Worm (Caenorhabditis elegans): ENCODE results near the gene T19D12.2.

DNA sequence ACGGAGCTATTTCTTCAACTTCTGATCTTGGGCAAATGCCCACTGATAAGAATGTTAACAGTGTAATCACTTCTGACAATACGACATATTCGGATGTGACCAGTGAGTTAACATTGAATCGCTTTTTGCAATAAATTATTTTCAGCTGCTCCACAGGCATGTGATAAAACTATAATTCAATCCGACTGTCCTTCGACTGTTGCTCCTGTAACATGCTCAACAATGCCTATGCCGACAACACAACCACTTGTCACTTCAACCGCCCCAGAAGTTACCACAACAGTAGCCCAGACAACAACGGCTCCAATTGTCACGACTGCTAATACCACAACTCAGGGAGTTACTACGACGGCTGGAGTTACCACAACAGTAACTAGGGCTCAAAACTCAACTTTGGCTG, 6.4 kb downstream of the T19D12.2 start:
- no peak for TF ChIP-seq zfp-3 (GFP tag; conservative IDR thresholded peaks at IDR 0.05)
- no peak for TF ChIP-seq ZK546.5 (tag; optimal IDR thresholded peaks at IDR 0.05)
- no peak for TF ChIP-seq nhr-25 (tag; optimal IDR thresholded peaks at IDR 0.05; ENCODE audit: borderline replicate concordance, insufficient read depth)
- no peak for TF ChIP-seq lin-13 (GFP tag; optimal IDR thresholded peaks at IDR 0.05)
- TF ChIP-seq nhr-11 (tag; optimal IDR thresholded peaks at IDR 0.05), result no peak
- no peak for TF ChIP-seq attf-4 (tag; optimal IDR thresholded peaks at IDR 0.05)
- TF ChIP-seq daf-12 (tag; optimal IDR thresholded peaks at IDR 0.05), result no peak
- no peak for TF ChIP-seq lin-39 (tag; optimal IDR thresholded peaks at IDR 0.05)
- no peak for TF ChIP-seq aly-2 (tag; optimal IDR thresholded peaks at IDR 0.05)
